In the genomic region with DNA sequence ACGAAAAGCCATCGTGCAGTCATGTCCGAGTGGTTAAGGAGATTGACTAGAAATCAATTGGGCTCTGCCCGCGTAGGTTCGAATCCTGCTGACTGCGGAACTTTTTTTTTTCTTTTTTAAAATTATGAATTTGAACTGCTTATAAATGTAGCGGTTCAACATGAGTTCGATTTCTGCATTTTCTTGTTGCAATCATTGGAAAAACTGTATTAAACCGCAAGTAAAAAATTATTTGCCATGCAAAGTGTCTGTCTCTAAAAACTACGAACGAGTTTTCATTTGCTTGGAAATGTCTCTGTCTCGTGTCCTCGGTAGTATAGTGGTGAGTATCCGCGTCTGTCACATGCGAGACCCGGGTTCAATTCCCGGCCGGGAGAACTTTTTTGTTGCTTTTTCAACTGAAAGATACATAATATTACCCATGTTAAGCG, we compare ENCODE assay signal across 1 worm cellular context.
A peak's percentile ranks its signal among the peaks of the same experiment; 100 is the strongest.
TF ChIP-seq lines count a peak whose summit lies in the region.

No protein-coding gene starts in this region.

TF ChIP-seq in whole organism, L1 larva, 84 proteins besides CTCF, POLR2A, EP300 and RAD21 (continued from another document):
- peak; percentile 68 for TF ChIP-seq nhr-85 (tag; lab: Kevin White, UChicago)
- peak; percentile 1 for TF ChIP-seq unc-130 (tag; optimal IDR thresholded peaks at IDR 0.05; lab: Kevin White, UChicago)
